Fruit fly (Drosophila melanogaster) whole organism, embryonic: ENCODE measurements around the gene CG12516.

Experiments
- C15 ChIP-seq: fragments of 200-800 bp; sonication (Bioruptor generic); IDR thresholded peaks from 3 replicates; pipeline ENCODE4 v1.3.6; 2022; ENCODE audit warnings: missing biosample characterization, missing genetic modification characterization
- CG13424 ChIP-seq: fragments of 200-800 bp; sonication (Bioruptor generic); optimal IDR thresholded peaks from 2 replicates; lab custom pipeline; 2019; ENCODE audit warnings: missing biosample characterization, mild to moderate bottlenecking, missing genetic modification characterization, moderate library complexity
- CG2116 ChIP-seq: fragments of 200-800 bp; sonication (Bioruptor generic); optimal IDR thresholded peaks from 3 replicates; lab custom pipeline; 2018; ENCODE audit warnings: missing biosample characterization, mild to moderate bottlenecking, missing genetic modification characterization
- CG34422 ChIP-seq: fragments of 200-800 bp; sonication (Bioruptor generic); IDR thresholded peaks from 3 replicates; pipeline ENCODE4 v1.3.6; 2022; ENCODE audit warnings: missing biosample characterization, missing genetic modification characterization
- CG4854 ChIP-seq: fragments of 200-800 bp; sonication (Bioruptor generic); optimal IDR thresholded peaks from 2 replicates; lab custom pipeline; 2016; ENCODE audit warnings: missing biosample characterization, missing genetic modification characterization, inconsistent platforms
- Dbx ChIP-seq: fragments of 200-800 bp; sonication (Bioruptor generic); IDR thresholded peaks from 3 replicates; pipeline ENCODE4 v1.3.6; 2022; ENCODE audit warnings: missing biosample characterization, missing genetic modification characterization
- Gug ChIP-seq: fragments of 200-800 bp; sonication (Bioruptor generic); IDR thresholded peaks from 4 replicates; pipeline ENCODE4 v1.3.6; 2022; ENCODE audit warnings: missing biosample characterization, missing genetic modification characterization
- HLH54F ChIP-seq: fragments of 200-800 bp; sonication (Bioruptor generic); optimal IDR thresholded peaks from 3 replicates; lab custom pipeline; 2016; ENCODE audit warnings: missing biosample characterization, missing genetic modification characterization
- Hr39 ChIP-seq: fragments of >200 bp; optimal IDR thresholded peaks from 2 replicates; lab custom pipeline; 2017
- YL-1 ChIP-seq: fragments of 200-800 bp; sonication (Bioruptor generic); optimal IDR thresholded peaks from 3 replicates; lab custom pipeline; 2017; ENCODE audit warnings: missing biosample characterization, mild to moderate bottlenecking, missing genetic modification characterization
- bab2 ChIP-seq: fragments of 200-800 bp; sonication (Bioruptor generic); optimal IDR thresholded peaks from 2 replicates; lab custom pipeline; 2016; ENCODE audit warnings: missing biosample characterization, missing genetic modification characterization
- pfk ChIP-seq: fragments of 200-800 bp; sonication (Bioruptor generic); optimal IDR thresholded peaks from 2 replicates; lab custom pipeline; 2018; ENCODE audit warnings: missing biosample characterization, mild to moderate bottlenecking, missing genetic modification characterization, moderate library complexity
- pnt ChIP-seq: fragments of 200-800 bp; sonication (Bioruptor generic); optimal IDR thresholded peaks from 3 replicates; lab custom pipeline; 2016; ENCODE audit warnings: missing biosample characterization, missing genetic modification characterization
- tx ChIP-seq: fragments of 200-800 bp; sonication (Bioruptor generic); optimal IDR thresholded peaks from 2 replicates; lab custom pipeline; 2016; ENCODE audit warnings: missing biosample characterization, missing genetic modification characterization

DNA sequence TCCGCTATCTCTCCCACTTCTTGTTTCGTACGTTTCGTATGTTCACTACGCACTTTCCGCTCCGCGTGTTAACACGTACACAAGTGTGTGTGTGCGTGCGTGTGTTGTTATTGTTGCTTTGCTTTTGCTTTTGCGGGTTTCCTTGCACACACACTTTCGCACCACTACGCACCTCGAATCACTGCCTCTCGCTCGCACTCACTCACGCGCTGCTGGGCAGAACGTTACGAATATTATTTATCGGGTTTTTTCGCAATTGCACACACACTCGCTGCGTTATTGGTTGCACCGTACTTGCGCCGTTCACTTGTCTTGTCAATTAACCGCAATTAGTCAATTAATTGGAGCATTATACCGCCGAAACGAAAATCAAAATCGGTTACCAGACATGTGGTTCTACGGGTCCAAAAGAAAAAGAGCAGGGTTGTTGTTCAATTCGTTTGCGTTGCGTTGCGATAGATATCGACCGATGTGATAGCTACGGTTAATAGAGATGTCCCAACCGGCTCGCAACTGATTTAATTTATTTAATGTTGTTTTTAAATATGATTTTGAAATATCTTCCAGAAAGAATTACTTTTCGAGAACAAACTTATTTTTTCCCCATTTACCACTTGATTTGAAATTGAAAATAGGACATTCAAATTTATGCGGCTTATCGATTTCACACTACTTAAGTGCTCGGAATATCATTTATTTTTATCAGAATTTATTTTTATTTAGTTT is 31.8 kb upstream of the CG12516 start, which contains the start of gene larp:
- TF ChIP-seq HLH54F: peak; percentile 67
- peak; percentile 63 for TF ChIP-seq tx (GFP tag; lab: Kevin White, UChicago)
- peak; percentile 73 for TF ChIP-seq YL-1
- peak; percentile 71 for TF ChIP-seq CG13424 (tag; lab: Kevin White, UChicago)
- peak; percentile 86; the same call in 3 of the 4 replicates for TF ChIP-seq Gug
- peak; percentile 63 for TF ChIP-seq CG4854 (GFP tag; lab: Kevin White, UChicago)
- TF ChIP-seq pnt (GFP tag; lab: Kevin White, UChicago): peak; percentile 18
- 0 out of 3 replicates have a peak, but pooled peaks have one; percentile 22 for TF ChIP-seq C15 (GFP tag; lab: Robert Waterston, UW)
- TF ChIP-seq pfk (GFP tag; lab: Kevin White, UChicago): no peak
- TF ChIP-seq Hr39 (lab: Kevin White, UChicago): no peak
- TF ChIP-seq bab2 (GFP tag; lab: Kevin White, UChicago): peak; percentile 73
- peak; percentile 84 for TF ChIP-seq Dbx (GFP tag; lab: Robert Waterston, UW)
- peak; percentile 78 for TF ChIP-seq CG34422 (GFP tag; lab: Robert Waterston, UW)
- peak; percentile 96 for TF ChIP-seq CG2116 (GFP tag; lab: Kevin White, UChicago)
